Worm (Caenorhabditis elegans) whole organism, L3 larva: ENCODE measurements around the gene T23G5.2.

Source experiments
- ZK546.5 ChIP-seq: sonication (generic microtip); optimal IDR thresholded peaks from 2 replicates; lab custom pipeline; 2017; ENCODE audit warnings: missing biosample characterization, missing genetic modification characterization
- aly-2 ChIP-seq: fragments of 150-350 bp; optimal IDR thresholded peaks from 2 replicates; lab custom pipeline; 2014; ENCODE audit warnings: missing biosample characterization, missing genetic modification characterization
- ztf-4 ChIP-seq: fragments of 150-350 bp; optimal IDR thresholded peaks from 2 replicates; lab custom pipeline; 2014; ENCODE audit warnings: missing biosample characterization, missing genetic modification characterization

- TF ChIP-seq ztf-4 (tag; lab: Kevin White, UChicago) = no peak
- no peak for TF ChIP-seq ZK546.5 (tag; lab: Kevin White, UChicago)
- no peak for TF ChIP-seq aly-2 (tag; lab: Kevin White, UChicago)
These were observed 34.1 kb upstream of the T23G5.2 start for ce11 chrIII:9270183-9270582.
